Worm (Caenorhabditis elegans) whole organism, late embryonic: Measurements from ENCODE around the gene col-77.

Source experiments
- C08G9.2 ChIP-seq: sonication (generic microtip); optimal IDR thresholded peaks from 2 replicates; lab custom pipeline; 2016; ENCODE audit warnings: mild to moderate bottlenecking, missing genetic modification characterization, moderate library complexity, missing compliant biosample characterization
- C38D4.7 ChIP-seq: fragments of 200-800 bp; sonication (Bioruptor generic); optimal IDR thresholded peaks from 2 replicates; lab custom pipeline; 2018; ENCODE audit warnings: mild to moderate bottlenecking, missing genetic modification characterization, moderate library complexity, missing compliant biosample characterization
- F13H6.1 ChIP-seq: sonication (generic microtip); optimal IDR thresholded peaks from 2 replicates; lab custom pipeline; 2016; ENCODE audit warnings: missing genetic modification characterization, missing compliant biosample characterization
- ahr-1 ChIP-seq: sonication (generic microtip); optimal IDR thresholded peaks from 2 replicates; lab custom pipeline; 2016; ENCODE audit warnings: missing genetic modification characterization, missing compliant biosample characterization
- ama-1 ChIP-seq: fragments of 150-350 bp; optimal IDR thresholded peaks from 2 replicates; lab custom pipeline; 2014
- ceh-19 ChIP-seq: fragments of 200-800 bp; sonication (Bioruptor generic); optimal IDR thresholded peaks from 2 replicates; lab custom pipeline; 2018; ENCODE audit warnings: mild to moderate bottlenecking, missing genetic modification characterization, missing compliant biosample characterization
- ceh-2 ChIP-seq: sonication (generic microtip); optimal IDR thresholded peaks from 2 replicates; lab custom pipeline; 2016; ENCODE audit warnings: missing genotype, missing genetic modification characterization, missing compliant biosample characterization
- ceh-22 ChIP-seq: sonication (generic microtip); optimal IDR thresholded peaks from 2 replicates; lab custom pipeline; 2017; ENCODE audit warnings: missing biosample characterization, missing genetic modification characterization
- ceh-24 ChIP-seq: sonication (generic microtip); optimal IDR thresholded peaks from 2 replicates; lab custom pipeline; 2016; ENCODE audit warnings: mild to moderate bottlenecking, missing genetic modification characterization, missing compliant biosample characterization
- ceh-30 ChIP-seq: fragments of 150-350 bp; optimal IDR thresholded peaks from 2 replicates; lab custom pipeline; 2014; ENCODE audit warnings: missing biosample characterization, missing genetic modification characterization
- ceh-31 ChIP-seq: sonication (generic microtip); optimal IDR thresholded peaks from 2 replicates; lab custom pipeline; 2016; ENCODE audit warnings: missing genetic modification characterization, missing compliant biosample characterization
- ceh-48 ChIP-seq: sonication (generic microtip); optimal IDR thresholded peaks from 2 replicates; lab custom pipeline; 2016; ENCODE audit warnings: missing genetic modification characterization, inconsistent platforms, missing compliant biosample characterization
- ceh-6 ChIP-seq: fragments of 200-800 bp; sonication (Bioruptor generic); optimal IDR thresholded peaks from 2 replicates; lab custom pipeline; 2018; ENCODE audit warnings: mild to moderate bottlenecking, missing genetic modification characterization, missing compliant biosample characterization
- che-1 ChIP-seq: sonication (generic microtip); optimal IDR thresholded peaks from 2 replicates; lab custom pipeline; 2016; ENCODE audit warnings: mild to moderate bottlenecking, missing genetic modification characterization, missing compliant biosample characterization
- dmd-4 ChIP-seq: sonication (generic microtip); optimal IDR thresholded peaks from 2 replicates; lab custom pipeline; 2016; ENCODE audit warnings: borderline replicate concordance, missing genetic modification characterization, missing compliant biosample characterization
- elt-2 ChIP-seq: sonication (generic microtip); optimal IDR thresholded peaks from 2 replicates; lab custom pipeline; 2016; ENCODE audit warnings: missing genetic modification reagents, missing genetic modification characterization, missing compliant biosample characterization
- elt-4 ChIP-seq: sonication (generic microtip); optimal IDR thresholded peaks from 2 replicates; lab custom pipeline; 2016; ENCODE audit warnings: missing genetic modification characterization, missing compliant biosample characterization
- ets-4 ChIP-seq: sonication (generic microtip); optimal IDR thresholded peaks from 2 replicates; lab custom pipeline; 2016; ENCODE audit warnings: missing genetic modification characterization, missing compliant biosample characterization
- eyg-1 ChIP-seq: sonication (generic microtip); optimal IDR thresholded peaks from 2 replicates; lab custom pipeline; 2016; ENCODE audit warnings: missing genotype, missing genetic modification characterization, missing compliant biosample characterization
- fkh-10 ChIP-seq: fragments of 150-350 bp; optimal IDR thresholded peaks from 2 replicates; lab custom pipeline; 2014; ENCODE audit warnings: missing biosample characterization, missing genetic modification reagents, missing genetic modification characterization
- hlh-13 ChIP-seq: fragments of 200-800 bp; sonication (Bioruptor generic); optimal IDR thresholded peaks from 2 replicates; lab custom pipeline; 2018; ENCODE audit warnings: mild to moderate bottlenecking, missing genetic modification characterization, missing compliant biosample characterization
- hlh-15 ChIP-seq: sonication (generic microtip); optimal IDR thresholded peaks from 2 replicates; lab custom pipeline; 2016; ENCODE audit warnings: missing genetic modification characterization, missing compliant biosample characterization
- hlh-30 ChIP-seq: sonication (generic microtip); optimal IDR thresholded peaks from 2 replicates; lab custom pipeline; 2017; ENCODE audit warnings: antibody characterized with exemption, missing genetic modification characterization, missing compliant biosample characterization; ENCODE audit not compliant: insufficient read depth
- mec-3 ChIP-seq: sonication (generic microtip); optimal IDR thresholded peaks from 2 replicates; lab custom pipeline; 2016; ENCODE audit warnings: borderline replicate concordance, missing genetic modification characterization, missing compliant biosample characterization
- nfya-1 ChIP-seq: sonication (generic microtip); optimal IDR thresholded peaks from 2 replicates; lab custom pipeline; 2017; ENCODE audit warnings: missing genetic modification characterization, mild to moderate bottlenecking, missing compliant biosample characterization, antibody characterized with exemption, moderate library complexity
- nhr-11 ChIP-seq: fragments of 150-350 bp; optimal IDR thresholded peaks from 2 replicates; lab custom pipeline; 2014; ENCODE audit warnings: missing biosample characterization, missing genetic modification characterization
- npax-4 ChIP-seq: sonication (generic microtip); optimal IDR thresholded peaks from 2 replicates; lab custom pipeline; 2016; ENCODE audit warnings: missing genetic modification characterization, missing compliant biosample characterization
- pat-9 ChIP-seq: fragments of 200-800 bp; sonication (Bioruptor generic); optimal IDR thresholded peaks from 2 replicates; lab custom pipeline; 2018; ENCODE audit warnings: mild to moderate bottlenecking, missing genetic modification characterization, moderate library complexity, missing compliant biosample characterization
- pha-2 ChIP-seq: sonication (generic microtip); optimal IDR thresholded peaks from 2 replicates; lab custom pipeline; 2017; ENCODE audit warnings: mild to moderate bottlenecking, missing genetic modification characterization, missing compliant biosample characterization
- pha-4 ChIP-seq: fragments of 150-350 bp; optimal IDR thresholded peaks from 2 replicates; lab custom pipeline; 2018; ENCODE audit warnings: missing biosample characterization, missing genetic modification reagents, missing genetic modification characterization
- pqm-1 ChIP-seq: sonication (generic microtip); optimal IDR thresholded peaks from 2 replicates; lab custom pipeline; 2016; ENCODE audit warnings: missing genetic modification characterization, missing compliant biosample characterization
- pros-1 ChIP-seq: fragments of 150-350 bp; optimal IDR thresholded peaks from 2 replicates; lab custom pipeline; 2014; ENCODE audit warnings: missing biosample characterization, missing genetic modification reagents, missing genetic modification characterization
- ref-2 ChIP-seq: sonication (generic microtip); optimal IDR thresholded peaks from 2 replicates; lab custom pipeline; 2016; ENCODE audit warnings: missing genetic modification characterization, missing compliant biosample characterization
- sox-4 ChIP-seq: sonication (generic microtip); optimal IDR thresholded peaks from 2 replicates; lab custom pipeline; 2017; ENCODE audit warnings: mild to moderate bottlenecking, missing genetic modification characterization, inconsistent platforms, missing compliant biosample characterization
- syd-9 ChIP-seq: sonication (generic microtip); optimal IDR thresholded peaks from 2 replicates; lab custom pipeline; 2016; ENCODE audit warnings: mild to moderate bottlenecking, missing genetic modification characterization, moderate library complexity, missing compliant biosample characterization
- tbx-7 ChIP-seq: sonication (generic microtip); optimal IDR thresholded peaks from 2 replicates; lab custom pipeline; 2016; ENCODE audit warnings: missing genotype, missing genetic modification characterization, missing compliant biosample characterization
- ttx-3 ChIP-seq: sonication (generic microtip); optimal IDR thresholded peaks from 2 replicates; lab custom pipeline; 2016; ENCODE audit warnings: missing genetic modification reagents, missing genetic modification characterization, missing compliant biosample characterization
- unc-3 ChIP-seq, 2 experiments: fragments of 200-800 bp in 1 of 2; sonication (Bioruptor generic) in 1 of 2; sonication (generic microtip) in 1 of 2; conservative IDR thresholded peaks in 1 of 2; optimal IDR thresholded peaks in 1 of 2; 2 replicates each; pipeline versions ENCODE4 v1.3.6 to Lab custom; 2016 to 2022; ENCODE audit warnings: missing compliant biosample characterization in 2 of 2, missing genetic modification characterization in 2 of 2, missing genetic modification reagents in 1 of 2
- unc-42 ChIP-seq: sonication (generic microtip); optimal IDR thresholded peaks from 2 replicates; lab custom pipeline; 2016; ENCODE audit warnings: missing genotype, missing genetic modification characterization, missing compliant biosample characterization
- unc-55 ChIP-seq: sonication (generic microtip); optimal IDR thresholded peaks from 2 replicates; lab custom pipeline; 2017; ENCODE audit warnings: missing biosample characterization, missing genetic modification reagents, missing genetic modification characterization
- unc-86 ChIP-seq: sonication (generic microtip); optimal IDR thresholded peaks from 2 replicates; lab custom pipeline; 2016; ENCODE audit warnings: missing genetic modification characterization, missing compliant biosample characterization

The col-77 gene

ce11 chrII:8359350-8359749 is at the start of gene col-77:
Gene col-77 (minus strand): TSS chrII:8359381.
- TF ChIP-seq pros-1 (tag; lab: Kevin White, UChicago): no peak
- TF ChIP-seq ttx-3 (tag; lab: Kevin White, UChicago): no peak
- no peak for TF ChIP-seq ceh-31 (tag; lab: Kevin White, UChicago)
- no peak for TF ChIP-seq mec-3 (tag; lab: Kevin White, UChicago)
- TF ChIP-seq ref-2: no peak
- no peak for TF ChIP-seq ama-1 (lab: Kevin White, UChicago)
- no peak for TF ChIP-seq nfya-1 (tag; lab: Kevin White, UChicago)
- TF ChIP-seq sox-4 (tag; lab: Kevin White, UChicago): no peak
- no peak for TF ChIP-seq nhr-11 (tag; lab: Kevin White, UChicago)
- no peak for TF ChIP-seq C08G9.2 (tag; lab: Kevin White, UChicago)
- TF ChIP-seq F13H6.1 (tag; lab: Kevin White, UChicago): no peak
- no peak for TF ChIP-seq ceh-6
- TF ChIP-seq unc-3 (GFP tag; conservative IDR thresholded peaks at IDR 0.05; lab: Robert Waterston, UW): no peak
- no peak for TF ChIP-seq unc-3 (tag; optimal IDR thresholded peaks at IDR 0.05; lab: Kevin White, UChicago)

- no peak for TF ChIP-seq ets-4 (tag; lab: Kevin White, UChicago)
- no peak for TF ChIP-seq eyg-1 (tag; lab: Kevin White, UChicago)
- no peak for TF ChIP-seq pat-9 (tag; lab: Kevin White, UChicago)
- no peak for TF ChIP-seq unc-55 (GFP tag; lab: Kevin White, UChicago)
- no peak for TF ChIP-seq ahr-1 (tag; lab: Kevin White, UChicago)
- no peak for TF ChIP-seq pha-4
- TF ChIP-seq npax-4 (tag; lab: Kevin White, UChicago): no peak
- no peak for TF ChIP-seq ceh-2 (tag; lab: Kevin White, UChicago)
- TF ChIP-seq hlh-13 (GFP tag; lab: Kevin White, UChicago): no peak
- TF ChIP-seq ceh-31 (tag; lab: Kevin White, UChicago): no peak
- no peak for TF ChIP-seq dmd-4 (tag; lab: Kevin White, UChicago)
These were observed 48.3 kb upstream of the col-77 start, which contains the start of gene sra-13 for ce11 chrII:8407491-8407890. Gene sra-13 (plus strand): TSS chrII:8407685.

ce11 chrII:8405303-8405702 is 46.1 kb upstream of the col-77 start, which contains the start of gene ubc-24:
Gene ubc-24 (plus strand): TSS chrII:8405603.
- TF ChIP-seq sox-4 (tag; lab: Kevin White, UChicago): no peak
- TF ChIP-seq pqm-1: no peak
- TF ChIP-seq tbx-7 (tag; lab: Kevin White, UChicago): no peak
- no peak for TF ChIP-seq F13H6.1 (tag; lab: Kevin White, UChicago)
- no peak for TF ChIP-seq ama-1 (lab: Kevin White, UChicago)
- TF ChIP-seq ceh-48 (tag; lab: Kevin White, UChicago): no peak
- TF ChIP-seq unc-86: no peak
- TF ChIP-seq hlh-15 (tag; lab: Kevin White, UChicago): no peak
- no peak for TF ChIP-seq ceh-24 (tag; lab: Kevin White, UChicago)
- TF ChIP-seq C38D4.7 (GFP tag; lab: Kevin White, UChicago): no peak
- TF ChIP-seq elt-4: no peak
- TF ChIP-seq fkh-10 (GFP tag; lab: Kevin White, UChicago): no peak
- TF ChIP-seq mec-3 (tag; lab: Kevin White, UChicago): no peak
- no peak for TF ChIP-seq syd-9 (tag; lab: Kevin White, UChicago)
- TF ChIP-seq, all 69 proteins: peak for 0

ce11 chrII:8404748-8405147 is 45.6 kb upstream of the col-77 start, which contains the start of gene skpo-1:
Gene skpo-1 (minus strand): TSS chrII:8404848.
- TF ChIP-seq syd-9 (tag; lab: Kevin White, UChicago) (no peak), unc-3 (GFP tag; conservative IDR thresholded peaks at IDR 0.05; lab: Robert Waterston, UW) (no peak), unc-3 (tag; optimal IDR thresholded peaks at IDR 0.05; lab: Kevin White, UChicago) (no peak), nfya-1 (tag; lab: Kevin White, UChicago) (no peak), elt-2 (no peak), unc-86 (no peak), pqm-1 (no peak), F13H6.1 (tag; lab: Kevin White, UChicago) (no peak), che-1 (tag; lab: Kevin White, UChicago) (no peak), hlh-15 (tag; lab: Kevin White, UChicago) (no peak), ceh-24 (tag; lab: Kevin White, UChicago) (no peak), elt-4 (no peak), ceh-19 (GFP tag; lab: Kevin White, UChicago) (no peak), ceh-22 (tag; lab: Kevin White, UChicago) (no peak), eyg-1 (tag; lab: Kevin White, UChicago) (no peak), hlh-30 (tag; lab: Kevin White, UChicago) (no peak), dmd-4 (tag; lab: Kevin White, UChicago) (no peak), unc-42 (tag; lab: Kevin White, UChicago) (no peak), ceh-30 (tag; lab: Kevin White, UChicago) (no peak), pha-2 (tag; lab: Kevin White, UChicago) (no peak)
